Fruit fly (Drosophila melanogaster) S2 (cell line): ENCODE measurements around the gene CG5196.

Source experiments
- CG8478 ChIP-seq: fragments of >200 bp; optimal IDR thresholded peaks from 2 replicates; lab custom pipeline; 2018
- CTCF ChIP-seq, 2 experiments: fragments of >200 bp; optimal IDR thresholded peaks; 2 replicates each; lab custom pipeline; 2018

Gene CG5196

dm6 chr3R:12435948-12436347, 27.8 kb downstream of the CG5196 start, which contains the start of gene Desat2:
Gene Desat2 (plus strand): TSS chr3R:12436248.
- no peak for TF ChIP-seq CG8478
- no peak for TF ChIP-seq CTCF (optimal IDR thresholded peaks at IDR 0.05; lab: Kevin White, UChicago)

dm6 chr3R:12439039-12439400, 30.9 kb downstream of the CG5196 start, which contains the start of the genes CG17207 and CG46427:
Gene CG17207 (minus strand): TSS chr3R:12439139.
Gene CG46427 (minus strand): TSS chr3R:12439139.
- TF ChIP-seq CTCF (optimal IDR thresholded peaks at IDR 0.05; lab: Kevin White, UChicago), result no peak
- no peak for TF ChIP-seq CG8478

dm6 chr3R:12439401-12440143, 31.5 kb downstream of the CG5196 start, which contains the start of gene Desat1:
Gene Desat1 (plus strand): TSS chr3R:12439600.
- TF ChIP-seq CTCF (optimal IDR thresholded peaks at IDR 0.05; lab: Kevin White, UChicago), result peak in 1 of 2 experiments; percentile 5
- TF ChIP-seq CG8478, result no peak

- TF ChIP-seq CG8478, result no peak
- no peak for TF ChIP-seq CTCF (optimal IDR thresholded peaks at IDR 0.05; lab: Kevin White, UChicago)
Measured at dm6 chr3R:12441008-12441606, 33.0 kb downstream of the CG5196 start.

dm6 chr3R:12442601-12443533, 34.8 kb downstream of the CG5196 start:
- TF ChIP-seq CG8478, result no peak
- TF ChIP-seq CTCF (optimal IDR thresholded peaks at IDR 0.05; lab: Kevin White, UChicago), result no peak

dm6 chr3R:12443769-12444168, 35.7 kb downstream of the CG5196 start:
- TF ChIP-seq CG8478 (no peak), CTCF (optimal IDR thresholded peaks at IDR 0.05; lab: Kevin White, UChicago) (no peak)

- no peak for TF ChIP-seq CTCF (optimal IDR thresholded peaks at IDR 0.05; lab: Kevin White, UChicago)
- no peak for TF ChIP-seq CG8478
Measured at dm6 chr3R:12445468-12445867, 37.4 kb downstream of the CG5196 start.

dm6 chr3R:12447353-12447752, 39.2 kb downstream of the CG5196 start, which contains the start of gene vrs:
Gene vrs (plus strand): TSS chr3R:12447653.
- TF ChIP-seq CG8478 (no peak), CTCF (optimal IDR thresholded peaks at IDR 0.05; lab: Kevin White, UChicago) (no peak)

- TF ChIP-seq CG8478 (no peak), CTCF (optimal IDR thresholded peaks at IDR 0.05; lab: Kevin White, UChicago) (no peak)
Measured at dm6 chr3R:12448344-12448743, 40.2 kb downstream of the CG5196 start.

dm6 chr3R:12448889-12449314, 40.8 kb downstream of the CG5196 start, which contains the start of gene CG18549:
Gene CG18549 (plus strand): TSS chr3R:12449296.
- TF ChIP-seq CG8478 (no peak), CTCF (optimal IDR thresholded peaks at IDR 0.05; lab: Kevin White, UChicago) (no peak)

- TF ChIP-seq CTCF (optimal IDR thresholded peaks at IDR 0.05; lab: Kevin White, UChicago), result no peak
- no peak for TF ChIP-seq CG8478
Measured at dm6 chr3R:12449617-12450242, 41.6 kb downstream of the CG5196 start.

- no peak for TF ChIP-seq CTCF (optimal IDR thresholded peaks at IDR 0.05; lab: Kevin White, UChicago)
- TF ChIP-seq CG8478, result no peak
Measured at dm6 chr3R:12450713-12451259, 42.7 kb downstream of the CG5196 start.

- TF ChIP-seq CG8478 (no peak), CTCF (optimal IDR thresholded peaks at IDR 0.05; lab: Kevin White, UChicago) (no peak)
Measured at dm6 chr3R:12451376-12451775, 43.3 kb downstream of the CG5196 start.

dm6 chr3R:12451888-12452514, 43.9 kb downstream of the CG5196 start, which contains the start of gene CG5509:
Gene CG5509 (plus strand): TSS chr3R:12452464.
- TF ChIP-seq CG8478, result no peak
- no peak for TF ChIP-seq CTCF (optimal IDR thresholded peaks at IDR 0.05; lab: Kevin White, UChicago)
